Worm (Caenorhabditis elegans) whole organism, L1 larva: Measurements from ENCODE around the gene ZK1248.4.
A peak's percentile ranks its signal among the peaks of the same experiment; 100 is the strongest.

Experiments used
- C16A3.4 ChIP-seq: fragments of 150-350 bp; optimal IDR thresholded peaks from 2 replicates; lab custom pipeline; 2014; ENCODE audit warnings: missing biosample characterization, missing genetic modification characterization
- Y116A8C.19 ChIP-seq: sonication (generic microtip); optimal IDR thresholded peaks from 2 replicates; lab custom pipeline; 2016; ENCODE audit warnings: missing compliant biosample characterization, missing genetic modification characterization, borderline replicate concordance
- blmp-1 ChIP-seq: fragments of 150-350 bp; optimal IDR thresholded peaks from 2 replicates; lab custom pipeline; 2014; ENCODE audit warnings: missing biosample characterization, missing genetic modification characterization
- ceh-63 ChIP-seq: fragments of 200-800 bp; sonication (Bioruptor generic); optimal IDR thresholded peaks from 2 replicates; lab custom pipeline; 2018; ENCODE audit warnings: mild to moderate bottlenecking, missing genetic modification characterization, missing compliant biosample characterization
- ceh-8 ChIP-seq: fragments of 200-800 bp; sonication (Bioruptor generic); optimal IDR thresholded peaks from 2 replicates; lab custom pipeline; 2018; ENCODE audit warnings: mild to moderate bottlenecking, missing genetic modification characterization, moderate library complexity, missing compliant biosample characterization
- ceh-88 ChIP-seq: fragments of 200-800 bp; sonication (Bioruptor generic); IDR thresholded peaks from 2 replicates; pipeline ENCODE4 v1.3.6; 2022; ENCODE audit warnings: missing genetic modification characterization, missing compliant biosample characterization
- ceh-90 ChIP-seq: sonication (generic microtip); optimal IDR thresholded peaks from 2 replicates; lab custom pipeline; 2016; ENCODE audit warnings: missing genetic modification characterization, missing compliant biosample characterization
- dpl-1 ChIP-seq, 3 experiments: fragments of 150-350 bp in 2 of 3; sonication (generic microtip) in 1 of 3; optimal IDR thresholded peaks; 2 replicates each; lab custom pipeline; 2014 to 2017; ENCODE audit warnings: missing biosample characterization in 3 of 3, missing genetic modification characterization in 3 of 3, missing genetic modification reagents in 3 of 3
- efl-1 ChIP-seq, 4 experiments: fragments of 150-350 bp; optimal IDR thresholded peaks in 3 of 4; peaks in 1 of 4; 1 replicate in 1 of 4; 2 replicates in 3 of 4; lab custom pipeline; 2014; ENCODE audit warnings: missing biosample characterization in 2 of 4, missing genetic modification characterization in 2 of 4, missing genetic modification reagents in 2 of 4
- elt-3 ChIP-seq, 6 experiments: fragments of 150-350 bp in 1 of 6; sonication (generic microtip); optimal IDR thresholded peaks; 2 replicates each; lab custom pipeline; 2017 to 2018; ENCODE audit warnings: missing biosample characterization in 6 of 6, missing genetic modification characterization in 6 of 6, inconsistent platforms in 1 of 6
- fkh-8 ChIP-seq: sonication (generic microtip); optimal IDR thresholded peaks from 2 replicates; lab custom pipeline; 2016; ENCODE audit warnings: mild to moderate bottlenecking, missing genetic modification characterization, missing compliant biosample characterization
- fos-1 ChIP-seq: fragments of 150-350 bp; optimal IDR thresholded peaks from 2 replicates; lab custom pipeline; 2014; ENCODE audit warnings: missing biosample characterization, missing genetic modification characterization
- hlh-17 ChIP-seq: fragments of 200-800 bp; sonication (Bioruptor generic); optimal IDR thresholded peaks from 2 replicates; lab custom pipeline; 2018; ENCODE audit warnings: missing genetic modification characterization, mild to moderate bottlenecking, missing compliant biosample characterization, moderate library complexity, borderline replicate concordance
- hlh-4 ChIP-seq: sonication (generic microtip); optimal IDR thresholded peaks from 2 replicates; lab custom pipeline; 2016; ENCODE audit warnings: mild to moderate bottlenecking, missing genetic modification characterization, missing compliant biosample characterization
- irx-1 ChIP-seq: sonication (generic microtip); optimal IDR thresholded peaks from 2 replicates; lab custom pipeline; 2016; ENCODE audit warnings: missing genetic modification characterization, missing compliant biosample characterization
- lin-13 ChIP-seq: fragments of 150-350 bp; optimal IDR thresholded peaks from 2 replicates; lab custom pipeline; 2014; ENCODE audit warnings: missing biosample characterization, missing genetic modification reagents, missing genetic modification characterization
- lin-14 ChIP-seq: fragments of 200-800 bp; sonication (Bioruptor generic); optimal IDR thresholded peaks from 2 replicates; lab custom pipeline; 2018; ENCODE audit warnings: mild to moderate bottlenecking, missing genetic modification characterization, moderate library complexity, missing compliant biosample characterization
- lsy-2 ChIP-seq, 2 experiments: fragments of 150-350 bp; optimal IDR thresholded peaks; 2 replicates each; lab custom pipeline; 2014; ENCODE audit warnings: missing biosample characterization in 2 of 2, missing genetic modification characterization in 2 of 2
- mab-9 ChIP-seq: fragments of 200-800 bp; sonication (Bioruptor generic); IDR thresholded peaks from 2 replicates; pipeline ENCODE4 v1.3.6; 2022; ENCODE audit warnings: missing genetic modification reagents, missing genetic modification characterization, missing compliant biosample characterization
- mef-2 ChIP-seq: fragments of 150-350 bp; optimal IDR thresholded peaks from 2 replicates; lab custom pipeline; 2014; ENCODE audit warnings: missing biosample characterization, missing genetic modification characterization
- mep-1 ChIP-seq: fragments of 150-350 bp; optimal IDR thresholded peaks from 2 replicates; lab custom pipeline; 2014; ENCODE audit warnings: missing biosample characterization, missing genetic modification characterization
- nhr-28 ChIP-seq: fragments of 150-350 bp; optimal IDR thresholded peaks from 2 replicates; lab custom pipeline; 2014; ENCODE audit warnings: missing biosample characterization, missing genetic modification characterization
- nhr-71 ChIP-seq: sonication (generic microtip); optimal IDR thresholded peaks from 2 replicates; lab custom pipeline; 2016; ENCODE audit warnings: mild to moderate bottlenecking, missing genetic modification characterization, moderate library complexity, missing compliant biosample characterization
- nhr-76 ChIP-seq: sonication (generic microtip); optimal IDR thresholded peaks from 2 replicates; lab custom pipeline; 2017; ENCODE audit warnings: missing biosample characterization, missing genetic modification characterization
- nhr-77 ChIP-seq: fragments of 150-350 bp; optimal IDR thresholded peaks from 2 replicates; lab custom pipeline; 2014; ENCODE audit warnings: missing biosample characterization, missing genetic modification characterization
- nhr-84 ChIP-seq: sonication (generic microtip); optimal IDR thresholded peaks from 2 replicates; lab custom pipeline; 2017; ENCODE audit warnings: missing biosample characterization, missing genetic modification characterization
- nhr-85 ChIP-seq: sonication (generic microtip); peaks from one replicate; lab custom pipeline; 2016; ENCODE audit warnings: missing genetic modification characterization, inconsistent platforms, missing compliant biosample characterization
- pag-3 ChIP-seq: sonication (generic microtip); optimal IDR thresholded peaks from 2 replicates; lab custom pipeline; 2017; ENCODE audit warnings: missing genetic modification characterization, mild to moderate bottlenecking, missing compliant biosample characterization, antibody characterized with exemption, borderline replicate concordance; ENCODE audit not compliant: insufficient read depth
- pax-3 ChIP-seq: fragments of 200-800 bp; sonication (Bioruptor generic); optimal IDR thresholded peaks from 2 replicates; lab custom pipeline; 2018; ENCODE audit warnings: mild to moderate bottlenecking, missing genetic modification characterization, moderate library complexity, missing compliant biosample characterization
- pqm-1 ChIP-seq: sonication (generic microtip); optimal IDR thresholded peaks from 3 replicates; lab custom pipeline; 2017; ENCODE audit warnings: missing biosample characterization, missing genetic modification characterization
- rnt-1 ChIP-seq: sonication (generic microtip); optimal IDR thresholded peaks from 2 replicates; lab custom pipeline; 2016; ENCODE audit warnings: mild to moderate bottlenecking, missing genetic modification characterization, moderate library complexity, missing compliant biosample characterization
- skn-1 ChIP-seq: fragments of 150-350 bp; optimal IDR thresholded peaks from 2 replicates; lab custom pipeline; 2014; ENCODE audit warnings: missing biosample characterization, missing genetic modification characterization
- snpc-4 ChIP-seq: fragments of 150-350 bp; optimal IDR thresholded peaks from 2 replicates; lab custom pipeline; 2014; ENCODE audit warnings: missing biosample characterization, missing genetic modification characterization
- snu-23 ChIP-seq: sonication (generic microtip); optimal IDR thresholded peaks from 2 replicates; lab custom pipeline; 2016; ENCODE audit warnings: missing genetic modification characterization, missing compliant biosample characterization
- sox-4 ChIP-seq: sonication (generic microtip); optimal IDR thresholded peaks from 2 replicates; lab custom pipeline; 2016; ENCODE audit warnings: missing genetic modification characterization, missing compliant biosample characterization
- sptf-1 ChIP-seq: fragments of 150-350 bp; optimal IDR thresholded peaks from 2 replicates; lab custom pipeline; 2014; ENCODE audit warnings: missing biosample characterization, missing genetic modification characterization
- sup-37 ChIP-seq: fragments of 200-800 bp; sonication (Bioruptor generic); optimal IDR thresholded peaks from 2 replicates; lab custom pipeline; 2018; ENCODE audit warnings: mild to moderate bottlenecking, missing genetic modification characterization, missing compliant biosample characterization
- tlp-1 ChIP-seq: fragments of 150-350 bp; optimal IDR thresholded peaks from 2 replicates; lab custom pipeline; 2014; ENCODE audit warnings: missing biosample characterization, missing genetic modification characterization
- unc-62 ChIP-seq: fragments of 150-350 bp; optimal IDR thresholded peaks from 2 replicates; lab custom pipeline; 2014; ENCODE audit warnings: missing biosample characterization, missing genetic modification reagents, missing genetic modification characterization
- unc-86 ChIP-seq: sonication (generic microtip); optimal IDR thresholded peaks from 2 replicates; lab custom pipeline; 2016; ENCODE audit warnings: missing genetic modification characterization, missing compliant biosample characterization
- unc-98 ChIP-seq: fragments of 200-800 bp; sonication (Bioruptor generic); IDR thresholded peaks from 2 replicates; pipeline ENCODE4 v1.3.6; 2022; ENCODE audit warnings: missing genetic modification characterization, missing compliant biosample characterization
- xbp-1 ChIP-seq: sonication (generic microtip); optimal IDR thresholded peaks from 2 replicates; lab custom pipeline; 2016; ENCODE audit warnings: missing genetic modification characterization, missing compliant biosample characterization
- zag-1 ChIP-seq: fragments of 150-350 bp; optimal IDR thresholded peaks from 2 replicates; lab custom pipeline; 2014; ENCODE audit warnings: missing biosample characterization, missing genetic modification characterization
- ztf-4 ChIP-seq: fragments of 150-350 bp; optimal IDR thresholded peaks from 2 replicates; lab custom pipeline; 2014; ENCODE audit warnings: missing biosample characterization, missing genetic modification characterization

ZK1248.4 gene

ce11 chrII:5781935-5782921, 36.2 kb upstream of the ZK1248.4 start, which contains the start of gene K05F1.6 (continued):
- TF ChIP-seq sup-37 (peak; percentile 6), nhr-28 (tag; lab: Kevin White, UChicago) (no peak)

- TF ChIP-seq hlh-17 (no peak), nhr-84 (no peak), blmp-1 (tag; lab: Kevin White, UChicago) (no peak), unc-98 (GFP tag; lab: Robert Waterston, UW) (no peak), nhr-76 (tag; lab: Kevin White, UChicago) (no peak), mef-2 (no peak), irx-1 (tag; lab: Kevin White, UChicago) (no peak), hlh-4 (tag; lab: Kevin White, UChicago) (no peak), dpl-1 (GFP tag; optimal IDR thresholded peaks at IDR 0.05; lab: Kevin White, UChicago) (no peak), unc-62 (GFP tag; lab: Kevin White, UChicago) (no peak), tlp-1 (tag; lab: Kevin White, UChicago) (no peak), efl-1 (optimal IDR thresholded peaks at IDR 0.05; lab: Kevin White, UChicago) (no peak), efl-1 (GFP tag; optimal IDR thresholded peaks at IDR 0.05 in 1 of 2; lab: Kevin White, UChicago) (no peak), mab-9 (no peak)
Measured at ce11 chrII:5785504-5785903, 32.9 kb upstream of the ZK1248.4 start.

ce11 chrII:5788815-5789214, 29.6 kb upstream of the ZK1248.4 start, which contains the start of gene K05F1.13:
TSS of gene K05F1.13 (plus strand) at chrII:5789115.
- TF ChIP-seq nhr-77 (tag; lab: Kevin White, UChicago) (no peak), pqm-1 (tag; lab: Kevin White, UChicago) (no peak)

- TF ChIP-seq fkh-8 (tag; lab: Kevin White, UChicago) (no peak), pag-3 (tag; lab: Kevin White, UChicago) (peak; percentile 89), skn-1 (tag; lab: Kevin White, UChicago) (no peak), ceh-88 (GFP tag; lab: Robert Waterston, UW) (no peak), rnt-1 (peak; percentile 36), ceh-63 (GFP tag; lab: Kevin White, UChicago) (no peak), zag-1 (tag; lab: Kevin White, UChicago) (no peak), pqm-1 (tag; lab: Kevin White, UChicago) (no peak), fos-1 (tag; lab: Kevin White, UChicago) (no peak), ztf-4 (no peak), tlp-1 (tag; lab: Kevin White, UChicago) (no peak), nhr-71 (tag; lab: Kevin White, UChicago) (peak; percentile 0), lsy-2 (tag; optimal IDR thresholded peaks at IDR 0.05; lab: Kevin White, UChicago) (no peak), lin-13 (no peak), unc-62 (GFP tag; lab: Kevin White, UChicago) (no peak), Y116A8C.19 (tag; lab: Kevin White, UChicago) (no peak), snpc-4 (tag; lab: Kevin White, UChicago) (no peak), C16A3.4 (tag; lab: Kevin White, UChicago) (no peak), ceh-90 (no peak), mab-9 (no peak), lin-14 (peak; percentile 58), sox-4 (no peak), nhr-85 (tag; lab: Kevin White, UChicago) (no peak), sptf-1 (tag; lab: Kevin White, UChicago) (no peak), elt-3 (tag; optimal IDR thresholded peaks at IDR 0.05; lab: Kevin White, UChicago) (no peak), ceh-8 (no peak), pax-3 (tag; lab: Kevin White, UChicago) (no peak), mep-1 (tag; lab: Kevin White, UChicago) (no peak), dpl-1 (GFP tag; optimal IDR thresholded peaks at IDR 0.05; lab: Kevin White, UChicago) (no peak), efl-1 (optimal IDR thresholded peaks at IDR 0.05; lab: Kevin White, UChicago) (no peak), efl-1 (GFP tag; optimal IDR thresholded peaks at IDR 0.05 in 1 of 2; lab: Kevin White, UChicago) (peak in 1 of 2 experiments; percentile 42), snu-23 (GFP tag; lab: Kevin White, UChicago) (no peak), unc-86 (tag; lab: Kevin White, UChicago) (no peak), xbp-1 (tag; lab: Kevin White, UChicago) (no peak)
Measured at ce11 chrII:5790313-5790773, 28.1 kb upstream of the ZK1248.4 start, which contains the start of gene lect-2. TSS of gene lect-2 (plus strand) at chrII:5790723.
